Worm (Caenorhabditis elegans): ENCODE measurements around the gene cap-2.

DNA sequence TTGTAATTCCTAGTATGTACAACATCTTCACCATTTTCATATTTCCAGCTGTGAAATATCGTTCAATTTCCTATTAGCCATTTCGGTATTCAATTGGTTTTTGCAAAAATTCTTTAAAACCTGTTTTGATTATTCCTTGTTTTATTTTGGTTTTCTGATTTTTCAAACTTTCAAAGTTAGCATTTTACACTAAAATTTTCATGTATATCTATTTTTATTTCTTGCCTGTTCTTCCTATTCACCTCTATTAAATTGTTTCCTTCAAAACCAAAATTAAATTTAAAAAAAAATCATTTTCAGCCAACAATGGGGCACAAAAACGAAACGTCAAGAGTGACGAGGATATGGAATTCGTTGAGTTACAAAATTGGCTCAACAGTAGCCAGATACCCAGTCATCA lies 20.0 kb downstream of the cap-2 start, which contains the start of gene ptr-8:
- no peak for TF ChIP-seq mab-5 (tag; optimal IDR thresholded peaks at IDR 0.05)
- TF ChIP-seq nhr-12 (tag; optimal IDR thresholded peaks at IDR 0.05) = no peak
- no peak for TF ChIP-seq elt-3 (tag; optimal IDR thresholded peaks at IDR 0.05)
- TF ChIP-seq unc-39 (tag; optimal IDR thresholded peaks at IDR 0.05) = no peak
- TF ChIP-seq unc-120 (tag; optimal IDR thresholded peaks at IDR 0.05; ENCODE audit: poor library complexity, severe bottlenecking) = no peak
- no peak for TF ChIP-seq nhr-237 (tag; optimal IDR thresholded peaks at IDR 0.05)

All from whole organism, mixed stage, embryonic.